Fruit fly (Drosophila melanogaster) whole organism, embryonic: ENCODE results near the gene CG11368.

Experiments used
- ATbp ChIP-seq: fragments of 200-800 bp; sonication (Bioruptor generic); optimal IDR thresholded peaks from 2 replicates; lab custom pipeline; 2017; ENCODE audit warnings: missing biosample characterization, mild to moderate bottlenecking, missing genetic modification characterization, missing genetic modification reagents
- Bgb ChIP-seq: fragments of 200-800 bp; sonication (Bioruptor generic); IDR thresholded peaks from 2 replicates; pipeline ENCODE4 v1.3.6; 2022; ENCODE audit warnings: missing biosample characterization, missing genetic modification characterization; ENCODE audit not compliant: partially characterized antibody
- Blimp-1 ChIP-seq: fragments of 200-800 bp; sonication (Bioruptor generic); optimal IDR thresholded peaks from 3 replicates; lab custom pipeline; 2018; ENCODE audit warnings: missing biosample characterization, missing genetic modification characterization, mild to moderate bottlenecking, moderate library complexity, missing genetic modification reagents
- C15 ChIP-seq: fragments of 200-800 bp; sonication (Bioruptor generic); IDR thresholded peaks from 3 replicates; pipeline ENCODE4 v1.3.6; 2022; ENCODE audit warnings: missing biosample characterization, missing genetic modification characterization
- CG11247 ChIP-seq: fragments of 200-800 bp; sonication (Bioruptor generic); IDR thresholded peaks from 2 replicates; pipeline ENCODE4 v1.3.6; 2022; ENCODE audit warnings: missing biosample characterization, missing genetic modification characterization
- CG12071 ChIP-seq: fragments of 200-800 bp; sonication (Bioruptor generic); optimal IDR thresholded peaks from 3 replicates; lab custom pipeline; 2018; ENCODE audit warnings: missing biosample characterization, mild to moderate bottlenecking, missing genetic modification characterization
- CG13424 ChIP-seq: fragments of 200-800 bp; sonication (Bioruptor generic); optimal IDR thresholded peaks from 2 replicates; lab custom pipeline; 2019; ENCODE audit warnings: missing biosample characterization, mild to moderate bottlenecking, missing genetic modification characterization, moderate library complexity
- CG14667 ChIP-seq: fragments of 200-800 bp; sonication (Bioruptor generic); IDR thresholded peaks from 2 replicates; pipeline ENCODE4 v1.3.6; 2022; ENCODE audit warnings: missing biosample characterization, missing genetic modification characterization
- CG15514 ChIP-seq: fragments of 200-800 bp; sonication (Bioruptor generic); optimal IDR thresholded peaks from 3 replicates; lab custom pipeline; 2017; ENCODE audit warnings: missing biosample characterization, missing genetic modification characterization, mild to moderate bottlenecking, moderate library complexity, missing genetic modification reagents
- CG17361 ChIP-seq: fragments of 200-800 bp; sonication (Bioruptor generic); IDR thresholded peaks from 3 replicates; pipeline ENCODE4 v1.3.6; 2022; ENCODE audit warnings: missing biosample characterization, missing genetic modification characterization
- CG1792 ChIP-seq: fragments of 200-800 bp; sonication (Bioruptor generic); optimal IDR thresholded peaks from 2 replicates; lab custom pipeline; 2016; ENCODE audit warnings: missing biosample characterization, missing genetic modification characterization
- CG18476 ChIP-seq: fragments of 200-800 bp; sonication (Bioruptor generic); optimal IDR thresholded peaks from 2 replicates; lab custom pipeline; 2016; ENCODE audit warnings: missing biosample characterization, mild to moderate bottlenecking, missing genetic modification characterization
- CG18599 ChIP-seq: fragments of 200-800 bp; sonication (Bioruptor generic); optimal IDR thresholded peaks from 3 replicates; lab custom pipeline; 2017; ENCODE audit warnings: missing biosample characterization, missing genetic modification characterization, mild to moderate bottlenecking, moderate library complexity, missing genetic modification reagents
- CG2712 ChIP-seq: fragments of 200-800 bp; optimal IDR thresholded peaks from 3 replicates; lab custom pipeline; 2019; ENCODE audit warnings: missing biosample characterization, mild to moderate bottlenecking, missing genetic modification characterization, moderate library complexity
- CG30403 ChIP-seq: fragments of 200-800 bp; sonication (Bioruptor generic); optimal IDR thresholded peaks from 3 replicates; lab custom pipeline; 2016; ENCODE audit warnings: missing biosample characterization, missing genetic modification characterization
- CG31441 ChIP-seq: fragments of 200-800 bp; sonication (Bioruptor generic); IDR thresholded peaks from 2 replicates; pipeline ENCODE4 v1.3.6; 2022; ENCODE audit warnings: missing biosample characterization, missing genetic modification characterization
- CG7556 ChIP-seq: fragments of 200-800 bp; sonication (Bioruptor generic); optimal IDR thresholded peaks from 2 replicates; lab custom pipeline; 2017; ENCODE audit warnings: missing biosample characterization, mild to moderate bottlenecking, missing genetic modification characterization
- CG7786 ChIP-seq: fragments of 200-800 bp; sonication (Bioruptor generic); optimal IDR thresholded peaks from 2 replicates; lab custom pipeline; 2016; ENCODE audit warnings: missing biosample characterization, missing genetic modification characterization
- CG9727 ChIP-seq: fragments of 200-800 bp; sonication (Bioruptor generic); optimal IDR thresholded peaks from 3 replicates; lab custom pipeline; 2017; ENCODE audit warnings: missing biosample characterization, mild to moderate bottlenecking, missing genetic modification characterization
- CG9817 ChIP-seq: fragments of 200-800 bp; sonication (Bioruptor generic); optimal IDR thresholded peaks from 2 replicates; lab custom pipeline; 2018; ENCODE audit warnings: missing biosample characterization, mild to moderate bottlenecking, missing genetic modification characterization, moderate library complexity
- Ets65A ChIP-seq: fragments of 200-800 bp; sonication (Bioruptor generic); peaks from one replicate; lab custom pipeline; 2016; ENCODE audit warnings: missing biosample characterization, missing genetic modification characterization
- Hand ChIP-seq: fragments of 200-800 bp; sonication (Bioruptor generic); optimal IDR thresholded peaks from 2 replicates; lab custom pipeline; 2017; ENCODE audit warnings: mild to moderate bottlenecking, missing biosample characterization, missing genetic modification reagents, missing genetic modification characterization
- Meics ChIP-seq: fragments of 200-800 bp; sonication (Bioruptor generic); optimal IDR thresholded peaks from 2 replicates; lab custom pipeline; 2017; ENCODE audit warnings: missing biosample characterization, mild to moderate bottlenecking, missing genetic modification characterization
- NK7.1 ChIP-seq: fragments of 200-800 bp; sonication (Bioruptor generic); optimal IDR thresholded peaks from 3 replicates; lab custom pipeline; 2016; ENCODE audit warnings: missing biosample characterization, missing genetic modification characterization
- Oli ChIP-seq: fragments of 200-800 bp; sonication (Bioruptor generic); optimal IDR thresholded peaks from 2 replicates; lab custom pipeline; 2018; ENCODE audit warnings: missing biosample characterization, mild to moderate bottlenecking, missing genetic modification characterization, moderate library complexity
- Rx ChIP-seq: fragments of 200-800 bp; sonication (Bioruptor generic); IDR thresholded peaks from 2 replicates; pipeline ENCODE4 v1.3.6; 2022; ENCODE audit warnings: missing biosample characterization, missing genetic modification characterization
- Sox102F ChIP-seq: fragments of 200-800 bp; sonication (Bioruptor generic); optimal IDR thresholded peaks from 2 replicates; lab custom pipeline; 2018; ENCODE audit warnings: missing biosample characterization, mild to moderate bottlenecking, missing genetic modification characterization, moderate library complexity
- Xbp1 ChIP-seq: fragments of 200-800 bp; sonication (Bioruptor generic); optimal IDR thresholded peaks from 3 replicates; lab custom pipeline; 2016; ENCODE audit warnings: missing biosample characterization, mild to moderate bottlenecking, missing genetic modification characterization
- abd-A ChIP-seq: fragments of 200-800 bp; sonication (Bioruptor generic); optimal IDR thresholded peaks from 3 replicates; lab custom pipeline; 2019; ENCODE audit warnings: missing biosample characterization, mild to moderate bottlenecking, missing genetic modification characterization, moderate library complexity
- ara ChIP-seq: fragments of 200-800 bp; sonication (Bioruptor generic); IDR thresholded peaks from 2 replicates; pipeline ENCODE4 v1.3.6; 2022; ENCODE audit warnings: missing biosample characterization, missing genetic modification characterization
- ase ChIP-seq: fragments of 200-800 bp; sonication (Bioruptor generic); IDR thresholded peaks from 3 replicates; pipeline ENCODE4 v1.3.6; 2022; ENCODE audit warnings: missing biosample characterization, missing genetic modification characterization
- bab2 ChIP-seq: fragments of 200-800 bp; sonication (Bioruptor generic); optimal IDR thresholded peaks from 2 replicates; lab custom pipeline; 2016; ENCODE audit warnings: missing biosample characterization, missing genetic modification characterization
- ci ChIP-seq: fragments of 200-800 bp; sonication (Bioruptor generic); IDR thresholded peaks from 3 replicates; pipeline ENCODE4 v1.3.6; 2022; ENCODE audit warnings: missing biosample characterization, missing genetic modification characterization
- crc ChIP-seq: fragments of 200-800 bp; sonication (Bioruptor generic); optimal IDR thresholded peaks from 2 replicates; lab custom pipeline; 2016; ENCODE audit warnings: missing biosample characterization, missing genetic modification characterization
- disco-r ChIP-seq: fragments of 200-800 bp; sonication (Bioruptor generic); optimal IDR thresholded peaks from 2 replicates; lab custom pipeline; 2016; ENCODE audit warnings: missing biosample characterization, missing genetic modification characterization
- gem ChIP-seq: fragments of 200-800 bp; sonication (Bioruptor generic); optimal IDR thresholded peaks from 2 replicates; lab custom pipeline; 2019; ENCODE audit warnings: missing biosample characterization, mild to moderate bottlenecking, missing genetic modification characterization, moderate library complexity
- grau ChIP-seq: fragments of 200-800 bp; optimal IDR thresholded peaks from 3 replicates; lab custom pipeline; 2019; ENCODE audit warnings: missing biosample characterization, mild to moderate bottlenecking, missing genetic modification characterization, moderate library complexity
- hth ChIP-seq: fragments of >200 bp; optimal IDR thresholded peaks from 2 replicates; lab custom pipeline; 2017; ENCODE audit warnings: inconsistent platforms
- ind ChIP-seq: fragments of 200-800 bp; sonication (Bioruptor generic); optimal IDR thresholded peaks from 3 replicates; lab custom pipeline; 2016; ENCODE audit warnings: missing biosample characterization, missing genetic modification characterization
- lab ChIP-seq: fragments of 200-800 bp; sonication (Bioruptor generic); optimal IDR thresholded peaks from 3 replicates; lab custom pipeline; 2017; ENCODE audit warnings: missing biosample characterization, missing genetic modification characterization, mild to moderate bottlenecking, moderate library complexity, missing genetic modification reagents
- phol ChIP-seq: fragments of 200-800 bp; sonication (Bioruptor generic); optimal IDR thresholded peaks from 3 replicates; lab custom pipeline; 2018; ENCODE audit warnings: missing biosample characterization, mild to moderate bottlenecking, missing genetic modification characterization, moderate library complexity
- row ChIP-seq: fragments of 200-800 bp; sonication (Bioruptor generic); IDR thresholded peaks from 3 replicates; pipeline ENCODE4 v1.3.6; 2022; ENCODE audit warnings: missing biosample characterization, missing genetic modification characterization
- scrt ChIP-seq: fragments of 200-800 bp; sonication (Bioruptor generic); optimal IDR thresholded peaks from 2 replicates; lab custom pipeline; 2018; ENCODE audit warnings: missing biosample characterization, mild to moderate bottlenecking, missing genetic modification characterization, moderate library complexity
- sisA ChIP-seq: fragments of 200-800 bp; sonication (Bioruptor generic); IDR thresholded peaks from 2 replicates; pipeline ENCODE4 v1.3.6; 2022; ENCODE audit warnings: missing biosample characterization, missing genetic modification characterization
- slou ChIP-seq: fragments of 200-800 bp; sonication (Bioruptor generic); optimal IDR thresholded peaks from 3 replicates; lab custom pipeline; 2016; ENCODE audit warnings: missing biosample characterization, missing genetic modification characterization
- sna ChIP-seq: fragments of 200-800 bp; sonication (Bioruptor generic); IDR thresholded peaks from 2 replicates; pipeline ENCODE4 v1.3.6; 2022; ENCODE audit warnings: missing biosample characterization, missing genetic modification characterization; ENCODE audit not compliant: partially characterized antibody
- so ChIP-seq: fragments of 200-800 bp; sonication (Bioruptor generic); IDR thresholded peaks from 3 replicates; pipeline ENCODE4 v1.3.6; 2022; ENCODE audit warnings: missing biosample characterization, missing genetic modification characterization
- stc ChIP-seq: fragments of 200-800 bp; sonication (Bioruptor generic); IDR thresholded peaks from 2 replicates; pipeline ENCODE4 v1.3.6; 2022; ENCODE audit warnings: missing biosample characterization, missing genetic modification characterization
- unpg ChIP-seq: fragments of 200-800 bp; sonication (Bioruptor generic); optimal IDR thresholded peaks from 3 replicates; lab custom pipeline; 2018; ENCODE audit warnings: missing biosample characterization, mild to moderate bottlenecking, missing genetic modification characterization, moderate library complexity
- zfh1 ChIP-seq: fragments of 200-800 bp; sonication (Bioruptor generic); IDR thresholded peaks from 3 replicates; pipeline ENCODE4 v1.3.6; 2022; ENCODE audit warnings: missing biosample characterization, missing genetic modification characterization

CG11368 gene

dm6 chrX:7488254-7488653 is 36.2 kb downstream of the CG11368 start:
- TF ChIP-seq CG1792 (GFP tag; lab: Kevin White, UChicago) (no peak), ATbp (GFP tag; lab: Kevin White, UChicago) (peak; percentile 29), slou (GFP tag; lab: Kevin White, UChicago) (no peak), stc (GFP tag; lab: Robert Waterston, UW) (no peak), Blimp-1 (GFP tag; lab: Kevin White, UChicago) (peak; percentile 27), disco-r (GFP tag; lab: Kevin White, UChicago) (no peak), bab2 (peak; percentile 1), CG7556 (peak; percentile 11), CG13424 (peak; percentile 13), grau (tag; lab: Kevin White, UChicago) (peak; percentile 31), phol (peak; percentile 25), CG9817 (tag; lab: Kevin White, UChicago) (peak; percentile 31), Xbp1 (GFP tag; lab: Kevin White, UChicago) (peak; percentile 29), Bgb (GFP tag; lab: Robert Waterston, UW) (no peak), Hand (peak; percentile 8), CG12071 (GFP tag; lab: Kevin White, UChicago) (peak; percentile 24), scrt (GFP tag; lab: Kevin White, UChicago) (peak; percentile 26), CG17361 (0 out of 3 replicates have a peak, but pooled peaks have one; percentile 25), sna (GFP tag; lab: Robert Waterston, UW) (no peak), CG2712 (tag; lab: Kevin White, UChicago) (peak; percentile 36), crc (GFP tag; lab: Kevin White, UChicago) (peak; percentile 18), ind (GFP tag; lab: Kevin White, UChicago) (peak; percentile 19), row (peak; percentile 46; the same call in 2 of the 3 replicates), gem (tag; lab: Kevin White, UChicago) (peak; percentile 51), unpg (GFP tag; lab: Kevin White, UChicago) (peak; percentile 13), Sox102F (peak; percentile 38), CG7786 (GFP tag; lab: Kevin White, UChicago) (peak; percentile 18), CG30403 (GFP tag; lab: Kevin White, UChicago) (peak; percentile 28), Oli (peak; percentile 20), Meics (peak; percentile 16), CG15514 (GFP tag; lab: Kevin White, UChicago) (peak; percentile 11), CG11247 (GFP tag; lab: Robert Waterston, UW) (peak; percentile 31; the same call in 1 of the 2 replicates), ci (GFP tag; lab: Robert Waterston, UW) (peak; percentile 47; the same call in 1 of the 3 replicates), ase (GFP tag; lab: Robert Waterston, UW) (no peak), lab (peak; percentile 51), so (no peak), zfh1 (GFP tag; lab: Robert Waterston, UW) (peak; percentile 54; the same call in 1 of the 3 replicates), CG9727 (GFP tag; lab: Kevin White, UChicago) (peak; percentile 30), C15 (GFP tag; lab: Robert Waterston, UW) (no peak), ara (GFP tag; lab: Robert Waterston, UW) (no peak), abd-A (tag; lab: Kevin White, UChicago) (peak; percentile 53), CG14667 (GFP tag; lab: Robert Waterston, UW) (0 out of 2 replicates have a peak, but pooled peaks have one; percentile 20), Ets65A (peak; percentile 82), Rx (GFP tag; lab: Robert Waterston, UW) (0 out of 2 replicates have a peak, but pooled peaks have one; percentile 19), hth (lab: Kevin White, UChicago) (no peak), CG31441 (GFP tag; lab: Robert Waterston, UW) (0 out of 2 replicates have a peak, but pooled peaks have one; percentile 25), NK7.1 (GFP tag; lab: Kevin White, UChicago) (no peak), CG18599 (GFP tag; lab: Kevin White, UChicago) (peak; percentile 67), CG18476 (GFP tag; lab: Kevin White, UChicago) (no peak), sisA (GFP tag; lab: Robert Waterston, UW) (0 out of 2 replicates have a peak, but pooled peaks have one; percentile 20)
